Worm (Caenorhabditis elegans) whole organism, late embryonic: ENCODE results near the gene ins-31.

Source experiments
- C38D4.7 ChIP-seq: fragments of 200-800 bp; sonication (Bioruptor generic); optimal IDR thresholded peaks from 2 replicates; lab custom pipeline; 2018; ENCODE audit warnings: mild to moderate bottlenecking, missing genetic modification characterization, moderate library complexity, missing compliant biosample characterization
- F13H6.1 ChIP-seq: sonication (generic microtip); optimal IDR thresholded peaks from 2 replicates; lab custom pipeline; 2016; ENCODE audit warnings: missing genetic modification characterization, missing compliant biosample characterization
- T23F11.4 ChIP-seq: fragments of 200-800 bp; sonication (Bioruptor generic); optimal IDR thresholded peaks from 2 replicates; lab custom pipeline; 2018; ENCODE audit warnings: mild to moderate bottlenecking, missing genetic modification characterization, missing compliant biosample characterization
- ama-1 ChIP-seq: fragments of 150-350 bp; optimal IDR thresholded peaks from 2 replicates; lab custom pipeline; 2014
- ceh-19 ChIP-seq: fragments of 200-800 bp; sonication (Bioruptor generic); optimal IDR thresholded peaks from 2 replicates; lab custom pipeline; 2018; ENCODE audit warnings: mild to moderate bottlenecking, missing genetic modification characterization, missing compliant biosample characterization
- ceh-22 ChIP-seq: sonication (generic microtip); optimal IDR thresholded peaks from 2 replicates; lab custom pipeline; 2017; ENCODE audit warnings: missing biosample characterization, missing genetic modification characterization
- ceh-24 ChIP-seq: sonication (generic microtip); optimal IDR thresholded peaks from 2 replicates; lab custom pipeline; 2016; ENCODE audit warnings: mild to moderate bottlenecking, missing genetic modification characterization, missing compliant biosample characterization
- ceh-30 ChIP-seq: fragments of 150-350 bp; optimal IDR thresholded peaks from 2 replicates; lab custom pipeline; 2014; ENCODE audit warnings: missing biosample characterization, missing genetic modification characterization
- ceh-31 ChIP-seq: sonication (generic microtip); optimal IDR thresholded peaks from 2 replicates; lab custom pipeline; 2016; ENCODE audit warnings: missing genetic modification characterization, missing compliant biosample characterization
- ceh-34 ChIP-seq: sonication (generic microtip); optimal IDR thresholded peaks from 2 replicates; lab custom pipeline; 2016; ENCODE audit warnings: mild to moderate bottlenecking, missing genetic modification characterization, missing compliant biosample characterization
- ceh-45 ChIP-seq: fragments of 200-800 bp; sonication (Bioruptor generic); IDR thresholded peaks from 2 replicates; pipeline ENCODE4 v1.3.6; 2022; ENCODE audit warnings: missing genetic modification reagents, missing genetic modification characterization, missing compliant biosample characterization
- ceh-48 ChIP-seq: sonication (generic microtip); optimal IDR thresholded peaks from 2 replicates; lab custom pipeline; 2016; ENCODE audit warnings: missing genetic modification characterization, inconsistent platforms, missing compliant biosample characterization
- ceh-6 ChIP-seq: fragments of 200-800 bp; sonication (Bioruptor generic); optimal IDR thresholded peaks from 2 replicates; lab custom pipeline; 2018; ENCODE audit warnings: mild to moderate bottlenecking, missing genetic modification characterization, missing compliant biosample characterization
- dve-1 ChIP-seq: sonication (generic microtip); optimal IDR thresholded peaks from 2 replicates; lab custom pipeline; 2017; ENCODE audit warnings: antibody characterized with exemption, mild to moderate bottlenecking, missing genetic modification characterization, missing compliant biosample characterization
- ets-4 ChIP-seq: sonication (generic microtip); optimal IDR thresholded peaks from 2 replicates; lab custom pipeline; 2016; ENCODE audit warnings: missing genetic modification characterization, missing compliant biosample characterization
- eyg-1 ChIP-seq: sonication (generic microtip); optimal IDR thresholded peaks from 2 replicates; lab custom pipeline; 2016; ENCODE audit warnings: missing genotype, missing genetic modification characterization, missing compliant biosample characterization
- fax-1 ChIP-seq: sonication (generic microtip); optimal IDR thresholded peaks from 2 replicates; lab custom pipeline; 2016; ENCODE audit warnings: missing genotype, missing genetic modification characterization, missing compliant biosample characterization
- fkh-10 ChIP-seq: fragments of 150-350 bp; optimal IDR thresholded peaks from 2 replicates; lab custom pipeline; 2014; ENCODE audit warnings: missing biosample characterization, missing genetic modification reagents, missing genetic modification characterization
- gmeb-2 ChIP-seq: sonication (generic microtip); optimal IDR thresholded peaks from 2 replicates; lab custom pipeline; 2016; ENCODE audit warnings: missing genetic modification characterization, inconsistent platforms, missing compliant biosample characterization
- hlh-15 ChIP-seq: sonication (generic microtip); optimal IDR thresholded peaks from 2 replicates; lab custom pipeline; 2016; ENCODE audit warnings: missing genetic modification characterization, missing compliant biosample characterization
- hlh-6 ChIP-seq: sonication (generic microtip); optimal IDR thresholded peaks from 2 replicates; lab custom pipeline; 2016; ENCODE audit warnings: missing genotype, missing genetic modification characterization, missing compliant biosample characterization
- hlh-8 ChIP-seq: sonication (generic microtip); optimal IDR thresholded peaks from 2 replicates; lab custom pipeline; 2016; ENCODE audit warnings: missing genotype, missing genetic modification characterization, missing compliant biosample characterization
- madf-2 ChIP-seq: sonication (generic microtip); optimal IDR thresholded peaks from 2 replicates; lab custom pipeline; 2017; ENCODE audit warnings: missing genetic modification characterization, missing compliant biosample characterization
- mec-3 ChIP-seq: sonication (generic microtip); optimal IDR thresholded peaks from 2 replicates; lab custom pipeline; 2016; ENCODE audit warnings: borderline replicate concordance, missing genetic modification characterization, missing compliant biosample characterization
- nhr-11 ChIP-seq: fragments of 150-350 bp; optimal IDR thresholded peaks from 2 replicates; lab custom pipeline; 2014; ENCODE audit warnings: missing biosample characterization, missing genetic modification characterization
- npax-4 ChIP-seq: sonication (generic microtip); optimal IDR thresholded peaks from 2 replicates; lab custom pipeline; 2016; ENCODE audit warnings: missing genetic modification characterization, missing compliant biosample characterization
- odd-2 ChIP-seq: sonication (generic microtip); optimal IDR thresholded peaks from 2 replicates; lab custom pipeline; 2017; ENCODE audit warnings: antibody characterized with exemption, mild to moderate bottlenecking, missing genetic modification characterization, missing compliant biosample characterization
- pat-9 ChIP-seq: fragments of 200-800 bp; sonication (Bioruptor generic); optimal IDR thresholded peaks from 2 replicates; lab custom pipeline; 2018; ENCODE audit warnings: mild to moderate bottlenecking, missing genetic modification characterization, moderate library complexity, missing compliant biosample characterization
- pha-2 ChIP-seq: sonication (generic microtip); optimal IDR thresholded peaks from 2 replicates; lab custom pipeline; 2017; ENCODE audit warnings: mild to moderate bottlenecking, missing genetic modification characterization, missing compliant biosample characterization
- pha-4 ChIP-seq: fragments of 150-350 bp; optimal IDR thresholded peaks from 2 replicates; lab custom pipeline; 2018; ENCODE audit warnings: missing biosample characterization, missing genetic modification reagents, missing genetic modification characterization
- sdc-2 ChIP-seq: sonication (generic microtip); optimal IDR thresholded peaks from 2 replicates; lab custom pipeline; 2016; ENCODE audit warnings: missing genotype, missing genetic modification characterization, missing compliant biosample characterization
- sox-2 ChIP-seq: fragments of 200-800 bp; sonication (Bioruptor generic); IDR thresholded peaks from 2 replicates; pipeline ENCODE4 v1.3.6; 2022; ENCODE audit warnings: missing genetic modification reagents, missing genetic modification characterization, missing compliant biosample characterization
- tbx-2 ChIP-seq: sonication (generic microtip); optimal IDR thresholded peaks from 2 replicates; lab custom pipeline; 2016; ENCODE audit warnings: missing genetic modification characterization, missing compliant biosample characterization
- ttx-3 ChIP-seq: sonication (generic microtip); optimal IDR thresholded peaks from 2 replicates; lab custom pipeline; 2016; ENCODE audit warnings: missing genetic modification reagents, missing genetic modification characterization, missing compliant biosample characterization
- unc-42 ChIP-seq: sonication (generic microtip); optimal IDR thresholded peaks from 2 replicates; lab custom pipeline; 2016; ENCODE audit warnings: missing genotype, missing genetic modification characterization, missing compliant biosample characterization
- unc-86 ChIP-seq: sonication (generic microtip); optimal IDR thresholded peaks from 2 replicates; lab custom pipeline; 2016; ENCODE audit warnings: missing genetic modification characterization, missing compliant biosample characterization
- zip-5 ChIP-seq: sonication (generic microtip); optimal IDR thresholded peaks from 2 replicates; lab custom pipeline; 2016; ENCODE audit warnings: missing genetic modification characterization, missing compliant biosample characterization

ins-31 gene

ce11 chrII:3151615-3152014 lies 24.8 kb downstream of the ins-31 start, which contains the start of the genes T10D4.14 and T10D4.19:
Gene T10D4.14, minus strand, starts transcription at chrII:3151715.
Gene T10D4.19, plus strand, starts transcription at chrII:3151918.
- TF ChIP-seq zip-5 (tag; lab: Kevin White, UChicago) (no peak), ttx-3 (tag; lab: Kevin White, UChicago) (no peak), ceh-34 (tag; lab: Kevin White, UChicago) (no peak), hlh-8 (tag; lab: Kevin White, UChicago) (no peak), npax-4 (no peak), gmeb-2 (tag; lab: Kevin White, UChicago) (no peak), eyg-1 (tag; lab: Kevin White, UChicago) (no peak), ets-4 (tag; lab: Kevin White, UChicago) (no peak), ceh-24 (tag; lab: Kevin White, UChicago) (no peak), pha-2 (tag; lab: Kevin White, UChicago) (no peak), ceh-22 (tag; lab: Kevin White, UChicago) (no peak), F13H6.1 (no peak), T23F11.4 (no peak), fkh-10 (GFP tag; lab: Kevin White, UChicago) (no peak), unc-42 (no peak), ceh-31 (tag; lab: Kevin White, UChicago) (no peak), pat-9 (tag; lab: Kevin White, UChicago) (no peak), hlh-6 (tag; lab: Kevin White, UChicago) (no peak), ceh-6 (GFP tag; lab: Kevin White, UChicago) (no peak), ceh-45 (GFP tag; lab: Robert Waterston, UW) (no peak)
- TF ChIP-seq, all 69 proteins: peak for 0

- TF ChIP-seq pha-4: no peak
- TF ChIP-seq madf-2 (tag; lab: Kevin White, UChicago): no peak
Measured at ce11 chrII:3154383-3154782, 27.5 kb downstream of the ins-31 start, which contains the start of gene sri-32. Gene sri-32, minus strand, starts transcription at chrII:3154483.

- TF ChIP-seq unc-42: no peak
- TF ChIP-seq mec-3 (tag; lab: Kevin White, UChicago): no peak
- TF ChIP-seq sox-2 (GFP tag; lab: Robert Waterston, UW): no peak
- no peak for TF ChIP-seq fax-1 (tag; lab: Kevin White, UChicago)
- TF ChIP-seq nhr-11: no peak
- TF ChIP-seq npax-4: no peak
- TF ChIP-seq pat-9 (tag; lab: Kevin White, UChicago): no peak
- TF ChIP-seq hlh-8 (tag; lab: Kevin White, UChicago): no peak
- no peak for TF ChIP-seq ceh-48 (tag; lab: Kevin White, UChicago)
- TF ChIP-seq eyg-1 (tag; lab: Kevin White, UChicago): no peak
Measured at ce11 chrII:3156749-3157148, 29.9 kb downstream of the ins-31 start, which contains the start of gene sri-33. Gene sri-33, minus strand, starts transcription at chrII:3156849.

DNA sequence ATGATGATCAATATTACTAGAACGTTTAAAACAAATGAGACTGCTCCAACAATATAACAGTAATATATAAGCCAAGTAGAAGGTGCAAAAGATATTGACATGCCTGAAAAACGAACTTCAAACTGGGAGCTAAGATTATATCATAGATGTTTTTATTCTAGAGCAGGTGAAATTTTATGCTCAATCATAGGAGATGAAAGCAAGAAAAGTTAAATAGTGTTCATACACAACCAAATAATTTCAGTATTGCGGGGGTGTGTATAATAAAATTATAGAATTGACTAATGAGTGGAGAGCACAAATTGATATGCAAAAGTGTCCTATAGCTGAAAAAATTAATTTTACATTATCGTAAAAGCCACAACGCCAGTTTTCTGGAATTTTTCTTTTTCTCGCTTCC lies 32.1 kb downstream of the ins-31 start, which contains the start of gene sri-34:
sri-34 (minus strand) TSS at position 101 of the 400 bp plus-strand sequence.
- TF ChIP-seq C38D4.7 (GFP tag; lab: Kevin White, UChicago) (no peak), unc-86 (tag; lab: Kevin White, UChicago) (no peak), unc-42 (no peak), tbx-2 (tag; lab: Kevin White, UChicago) (no peak), ceh-22 (tag; lab: Kevin White, UChicago) (no peak), dve-1 (tag; lab: Kevin White, UChicago) (no peak), ama-1 (lab: Kevin White, UChicago) (no peak), fax-1 (tag; lab: Kevin White, UChicago) (no peak), odd-2 (no peak), ceh-30 (tag; lab: Kevin White, UChicago) (no peak), sdc-2 (tag; lab: Kevin White, UChicago) (no peak), ceh-31 (tag; lab: Kevin White, UChicago) (no peak), mec-3 (tag; lab: Kevin White, UChicago) (no peak), pha-2 (tag; lab: Kevin White, UChicago) (no peak), hlh-15 (no peak), ceh-6 (GFP tag; lab: Kevin White, UChicago) (no peak), ceh-19 (no peak), eyg-1 (tag; lab: Kevin White, UChicago) (no peak)
